Fruit fly (Drosophila melanogaster): ENCODE results near the gene dpr17.

dm6 chr3R:12125431-12126027, 30.9 kb downstream of the dpr17 start:
- TF ChIP-seq CG32121 (GFP tag; IDR thresholded peaks at IDR 0.05) (no peak), D1 (tag; optimal IDR thresholded peaks at IDR 0.05) (no peak), CG10348 (GFP tag; IDR thresholded peaks at IDR 0.05) (no peak), fd96Ca (GFP tag; IDR thresholded peaks at IDR 0.05) (no peak), gl (tag; optimal IDR thresholded peaks at IDR 0.05) (no peak), CG14655 (GFP tag; optimal IDR thresholded peaks at IDR 0.05) (no peak), EcR (GFP tag; optimal IDR thresholded peaks at IDR 0.05) (no peak), Pif1B (GFP tag; optimal IDR thresholded peaks at IDR 0.05) (no peak), CG12605 (GFP tag; IDR thresholded peaks at IDR 0.05) (no peak)
